Fruit fly (Drosophila melanogaster): Measurements from ENCODE around the gene CG13068.

CG13068 gene

DNA sequence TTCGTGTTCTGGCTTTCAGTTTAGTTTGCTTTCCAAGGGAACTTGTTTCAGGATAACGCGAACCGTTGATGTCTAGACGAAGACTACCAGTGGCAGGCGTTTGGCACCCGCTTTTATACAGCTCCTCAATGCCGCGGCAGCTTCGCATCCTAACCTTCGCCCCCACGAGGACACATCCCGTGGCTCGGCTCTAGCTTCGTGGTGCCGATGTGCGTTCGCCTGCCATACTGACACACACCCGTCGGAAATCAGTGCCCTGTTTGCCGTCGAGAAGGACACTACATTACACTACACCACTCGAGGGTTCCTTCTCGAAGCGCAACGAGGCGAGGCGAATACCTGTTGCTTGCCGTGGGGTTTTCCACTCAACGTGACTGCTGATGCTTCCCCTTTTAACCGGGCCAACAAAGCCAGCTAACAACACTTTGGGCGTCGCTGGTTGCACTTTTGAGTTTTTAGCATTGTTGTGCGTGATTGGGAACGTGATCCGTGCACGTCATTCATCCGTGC, 12.0 kb upstream of the CG13068 start, which contains the start of gene CG13054:
CG13054 (minus strand) TSS at position 74 of the 510 bp plus-strand sequence.
- TF ChIP-seq Ets65A (GFP tag): peak; percentile 30
- TF ChIP-seq Ptx1 (GFP tag; IDR thresholded peaks at IDR 0.05): no peak
- peak; percentile 92 for TF ChIP-seq scrt (GFP tag; optimal IDR thresholded peaks at IDR 0.05)
- no peak for TF ChIP-seq crol (GFP tag; IDR thresholded peaks at IDR 0.05)
- TF ChIP-seq HLH4C (GFP tag; IDR thresholded peaks at IDR 0.05; ENCODE audit: partially characterized antibody): 0 out of 3 replicates have a peak, but pooled peaks have one; percentile 10
- TF ChIP-seq Deaf1 (tag; optimal IDR thresholded peaks at IDR 0.05): peak; percentile 97
- TF ChIP-seq CG17829 (tag; optimal IDR thresholded peaks at IDR 0.05): no peak
- TF ChIP-seq Bgb (GFP tag; IDR thresholded peaks at IDR 0.05; ENCODE audit: partially characterized antibody): 0 out of 2 replicates have a peak, but pooled peaks have one; percentile 19
- 0 out of 3 replicates have a peak, but pooled peaks have one; percentile 25 for TF ChIP-seq Dbx (GFP tag; IDR thresholded peaks at IDR 0.05)

dm6 chr3L:16259552-16259951, 9.6 kb upstream of the CG13068 start, which contains the start of gene CG13053:
CG13053 (minus strand) TSS chr3L:16259722.
- TF ChIP-seq nom (GFP tag; optimal IDR thresholded peaks at IDR 0.05) (peak; percentile 37), bsh (GFP tag; optimal IDR thresholded peaks at IDR 0.05) (peak in 1 of 2 experiments; percentile 55), scrt (GFP tag; optimal IDR thresholded peaks at IDR 0.05) (no peak)

- TF ChIP-seq kay (GFP tag; optimal IDR thresholded peaks at IDR 0.05) (no peak), unpg (GFP tag; optimal IDR thresholded peaks at IDR 0.05) (no peak), Hand (GFP tag; optimal IDR thresholded peaks at IDR 0.05) (no peak), CG2202 (tag; optimal IDR thresholded peaks at IDR 0.05) (no peak), CG30431 (GFP tag; optimal IDR thresholded peaks at IDR 0.05) (no peak), Camta (GFP tag; optimal IDR thresholded peaks at IDR 0.05) (no peak)
Observed at dm6 chr3L:16261505-16261904, 7.7 kb upstream of the CG13068 start, which contains the start of gene CG34247. CG34247 (minus strand) TSS chr3L:16261605.

- TF ChIP-seq CG32772 (GFP tag; IDR thresholded peaks at IDR 0.05): no peak
- no peak for TF ChIP-seq bbx (GFP tag; IDR thresholded peaks at IDR 0.05; ENCODE audit: partially characterized antibody)
- no peak for TF ChIP-seq slbo (GFP tag; IDR thresholded peaks at IDR 0.05)
- no peak for TF ChIP-seq vfl (GFP tag; optimal IDR thresholded peaks at IDR 0.05)
- no peak for TF ChIP-seq CG7745 (tag; optimal IDR thresholded peaks at IDR 0.05)
- TF ChIP-seq D (optimal IDR thresholded peaks at IDR 0.05): no peak
- TF ChIP-seq D (GFP tag; optimal IDR thresholded peaks at IDR 0.05): no peak
- no peak for TF ChIP-seq CG8089 (GFP tag; optimal IDR thresholded peaks at IDR 0.05)
- no peak for TF ChIP-seq CG18619 (GFP tag; optimal IDR thresholded peaks at IDR 0.05)
- TF ChIP-seq CG6689 (GFP tag; IDR thresholded peaks at IDR 0.05): no peak
- no peak for TF ChIP-seq CG9727 (GFP tag; optimal IDR thresholded peaks at IDR 0.05)
- TF ChIP-seq Kr (GFP tag; optimal IDR thresholded peaks at IDR 0.05): no peak
- TF ChIP-seq tin (GFP tag; optimal IDR thresholded peaks at IDR 0.05): no peak
- no peak for TF ChIP-seq CG10366 (GFP tag; IDR thresholded peaks at IDR 0.05)
- no peak for TF ChIP-seq Doc2 (GFP tag; IDR thresholded peaks at IDR 0.05)
- TF ChIP-seq Awh (GFP tag; IDR thresholded peaks at IDR 0.05): no peak
- no peak for TF ChIP-seq wor (GFP tag; IDR thresholded peaks at IDR 0.05)
- no peak for TF ChIP-seq sima (GFP tag; optimal IDR thresholded peaks at IDR 0.05)
Observed at dm6 chr3L:16262440-16262839, 6.8 kb upstream of the CG13068 start, which contains the start of gene CG13071. CG13071 (plus strand) TSS chr3L:16262740.
